Worm (Caenorhabditis elegans) whole organism, young adult: Measurements from ENCODE around the gene twk-26.
A peak's percentile ranks its signal among the peaks of the same experiment; 100 is the strongest.

Experiments used
- B0035.1 ChIP-seq: sonication (generic microtip); optimal IDR thresholded peaks from 2 replicates; lab custom pipeline; 2016; ENCODE audit warnings: missing genetic modification characterization, mild to moderate bottlenecking, missing compliant biosample characterization, missing genotype, missing genetic modification reagents
- C17E4.6 ChIP-seq: fragments of 200-800 bp; sonication (Bioruptor generic); IDR thresholded peaks from 2 replicates; pipeline ENCODE4 v1.3.6; 2022; ENCODE audit warnings: missing genetic modification reagents, missing genetic modification characterization, missing compliant biosample characterization
- F39B2.1 ChIP-seq: fragments of 200-800 bp; sonication (Bioruptor generic); IDR thresholded peaks from 2 replicates; pipeline ENCODE4 v1.3.6; 2022; ENCODE audit warnings: missing genetic modification reagents, missing genetic modification characterization, missing compliant biosample characterization
- F52B5.7 ChIP-seq: sonication (generic microtip); optimal IDR thresholded peaks from 2 replicates; lab custom pipeline; 2016; ENCODE audit warnings: mild to moderate bottlenecking, missing genetic modification characterization, missing compliant biosample characterization
- K11D2.4 ChIP-seq: fragments of 200-800 bp; sonication (Bioruptor generic); IDR thresholded peaks from 2 replicates; pipeline ENCODE4 v1.3.6; 2022; ENCODE audit warnings: missing genetic modification reagents, missing genetic modification characterization, missing compliant biosample characterization
- K12H6.12 ChIP-seq: fragments of 200-800 bp; sonication (Bioruptor generic); optimal IDR thresholded peaks from 2 replicates; lab custom pipeline; 2018; ENCODE audit warnings: mild to moderate bottlenecking, missing genetic modification characterization, missing compliant biosample characterization
- Y53F4B.3 ChIP-seq: fragments of 200-800 bp; sonication (Bioruptor generic); IDR thresholded peaks from 2 replicates; pipeline ENCODE4 v1.3.6; 2022; ENCODE audit warnings: missing genetic modification reagents, missing genetic modification characterization, missing compliant biosample characterization
- Y67H2A.10 ChIP-seq: fragments of 200-800 bp; sonication (Bioruptor generic); conservative IDR thresholded peaks from 2 replicates; pipeline ENCODE4 v1.3.6; 2022; ENCODE audit warnings: missing genetic modification reagents, missing genetic modification characterization, missing compliant biosample characterization
- ama-1 ChIP-seq, 3 experiments: fragments of 150-350 bp in 1 of 3; sonication (generic microtip) in 2 of 3; optimal IDR thresholded peaks; 2 replicates each; lab custom pipeline; 2014 to 2018; ENCODE audit warnings: missing biosample characterization in 2 of 3, missing genetic modification characterization in 2 of 3, missing genetic modification reagents in 2 of 3
- atf-7 ChIP-seq: sonication (generic microtip); optimal IDR thresholded peaks from 2 replicates; lab custom pipeline; 2017; ENCODE audit warnings: mild to moderate bottlenecking, missing genetic modification characterization, missing compliant biosample characterization
- bed-1 ChIP-seq: fragments of 200-800 bp; sonication (Bioruptor generic); IDR thresholded peaks from 2 replicates; pipeline ENCODE4 v1.3.6; 2022; ENCODE audit warnings: missing genetic modification reagents, missing genetic modification characterization, missing compliant biosample characterization
- ceh-27 ChIP-seq: fragments of 200-800 bp; sonication (Bioruptor generic); optimal IDR thresholded peaks from 2 replicates; lab custom pipeline; 2018; ENCODE audit warnings: mild to moderate bottlenecking, missing genetic modification characterization, moderate library complexity, missing compliant biosample characterization
- ekl-4 ChIP-seq: fragments of 200-800 bp; sonication (Bioruptor generic); IDR thresholded peaks from 2 replicates; pipeline ENCODE4 v1.3.6; 2022; ENCODE audit warnings: missing genetic modification reagents, missing genetic modification characterization, missing compliant biosample characterization
- him-1 ChIP-seq: sonication (generic microtip); optimal IDR thresholded peaks from 2 replicates; lab custom pipeline; 2016; ENCODE audit warnings: missing genotype, missing genetic modification reagents, missing genetic modification characterization, missing compliant biosample characterization
- hlh-12 ChIP-seq: sonication (generic microtip); optimal IDR thresholded peaks from 2 replicates; lab custom pipeline; 2016; ENCODE audit warnings: missing genetic modification characterization, missing compliant biosample characterization
- hlh-26 ChIP-seq: fragments of 200-800 bp; sonication (Bioruptor generic); conservative IDR thresholded peaks from 2 replicates; pipeline ENCODE4 v1.3.6; 2022; ENCODE audit warnings: missing genetic modification reagents, missing genetic modification characterization, missing compliant biosample characterization
- hmg-1.2 ChIP-seq: fragments of 200-800 bp; sonication (Bioruptor generic); IDR thresholded peaks from 2 replicates; pipeline ENCODE4 v1.3.6; 2022; ENCODE audit warnings: missing genetic modification reagents, missing genetic modification characterization, missing compliant biosample characterization
- hsf-1 ChIP-seq: fragments of 200-800 bp; sonication (Bioruptor generic); IDR thresholded peaks from 2 replicates; pipeline ENCODE4 v1.3.6; 2022; ENCODE audit warnings: missing genetic modification reagents, missing genetic modification characterization, missing compliant biosample characterization
- lin-26 ChIP-seq: fragments of 200-800 bp; sonication (Bioruptor generic); IDR thresholded peaks from 2 replicates; pipeline ENCODE4 v1.3.6; 2022; ENCODE audit warnings: missing genetic modification reagents, missing genetic modification characterization, missing compliant biosample characterization
- lin-54 ChIP-seq: fragments of 200-800 bp; sonication (Bioruptor generic); optimal IDR thresholded peaks from 2 replicates; lab custom pipeline; 2018; ENCODE audit warnings: mild to moderate bottlenecking, missing genetic modification characterization, missing compliant biosample characterization
- lir-1 ChIP-seq: fragments of 200-800 bp; sonication (Bioruptor generic); conservative IDR thresholded peaks from 2 replicates; pipeline ENCODE4 v1.3.6; 2022; ENCODE audit warnings: missing genetic modification reagents, missing genetic modification characterization, missing compliant biosample characterization
- lsl-1 ChIP-seq: fragments of 200-800 bp; sonication (Bioruptor generic); optimal IDR thresholded peaks from 2 replicates; lab custom pipeline; 2018; ENCODE audit warnings: mild to moderate bottlenecking, missing genetic modification characterization, moderate library complexity, missing compliant biosample characterization
- madf-6 ChIP-seq: fragments of 200-800 bp; sonication (Bioruptor generic); IDR thresholded peaks from 2 replicates; pipeline ENCODE4 v1.3.6; 2022; ENCODE audit warnings: missing genetic modification reagents, missing genetic modification characterization, missing compliant biosample characterization
- mes-4 ChIP-seq: sonication (generic microtip); optimal IDR thresholded peaks from 2 replicates; lab custom pipeline; 2016; ENCODE audit warnings: missing genotype, missing genetic modification characterization, missing compliant biosample characterization
- mxl-1 ChIP-seq: sonication (generic microtip); optimal IDR thresholded peaks from 2 replicates; lab custom pipeline; 2016; ENCODE audit warnings: missing genetic modification characterization, missing compliant biosample characterization
- nfya-2 ChIP-seq: fragments of 200-800 bp; sonication (Bioruptor generic); IDR thresholded peaks from 2 replicates; pipeline ENCODE4 v1.3.6; 2022; ENCODE audit warnings: missing genetic modification reagents, missing genetic modification characterization, missing compliant biosample characterization
- nhr-120 ChIP-seq: fragments of 200-800 bp; sonication (Bioruptor generic); IDR thresholded peaks from 2 replicates; pipeline ENCODE4 v1.3.6; 2022; ENCODE audit warnings: missing genetic modification characterization, missing compliant biosample characterization
- nhr-80 ChIP-seq: sonication (generic microtip); optimal IDR thresholded peaks from 2 replicates; lab custom pipeline; 2016; ENCODE audit warnings: missing genetic modification characterization, missing compliant biosample characterization
- nhr-90 ChIP-seq: sonication (generic microtip); optimal IDR thresholded peaks from 2 replicates; lab custom pipeline; 2016; ENCODE audit warnings: missing genotype, mild to moderate bottlenecking, missing genetic modification characterization, missing compliant biosample characterization
- pbrm-1 ChIP-seq: fragments of 200-800 bp; sonication (Bioruptor generic); IDR thresholded peaks from 2 replicates; pipeline ENCODE4 v1.3.6; 2022; ENCODE audit warnings: missing genetic modification reagents, missing genetic modification characterization, missing compliant biosample characterization
- repo-1 ChIP-seq: sonication (generic microtip); optimal IDR thresholded peaks from 2 replicates; lab custom pipeline; 2017; ENCODE audit warnings: mild to moderate bottlenecking, missing genetic modification characterization, missing compliant biosample characterization
- snpc-4 ChIP-seq, 5 experiments: fragments of 150-350 bp in 1 of 5; sonication (generic microtip) in 4 of 5; optimal IDR thresholded peaks; 2 replicates each; lab custom pipeline; 2014 to 2018; ENCODE audit warnings: missing genetic modification characterization in 5 of 5, missing biosample characterization in 3 of 5, antibody characterized with exemption in 2 of 5, mild to moderate bottlenecking in 2 of 5, missing compliant biosample characterization in 2 of 5, missing genotype in 2 of 5, moderate library complexity in 2 of 5, missing genetic modification reagents in 1 of 5
- sptf-2 ChIP-seq: fragments of 200-800 bp; sonication (Bioruptor generic); optimal IDR thresholded peaks from 2 replicates; lab custom pipeline; 2018; ENCODE audit warnings: mild to moderate bottlenecking, missing genetic modification characterization, missing compliant biosample characterization
- tbx-9 ChIP-seq: sonication (generic microtip); optimal IDR thresholded peaks from 2 replicates; lab custom pipeline; 2016; ENCODE audit warnings: borderline replicate concordance, missing genetic modification characterization, inconsistent platforms, missing compliant biosample characterization
- ztf-3 ChIP-seq: fragments of 200-800 bp; sonication (Bioruptor generic); optimal IDR thresholded peaks from 2 replicates; lab custom pipeline; 2018; ENCODE audit warnings: mild to moderate bottlenecking, missing genetic modification characterization, missing compliant biosample characterization

Gene twk-26

ce11 chrX:3035972-3036379 lies 18.6 kb downstream of the twk-26 start (continued):
- TF ChIP-seq ceh-27 (GFP tag; lab: Kevin White, UChicago) (peak; percentile 90), nhr-90 (tag; lab: Kevin White, UChicago) (peak; percentile 94), hlh-26 (GFP tag; lab: Robert Waterston, UW) (no peak), hmg-1.2 (peak; percentile 98), ama-1 (optimal IDR thresholded peaks at IDR 0.05; lab: Kevin White, UChicago) (peak; percentile 18), ama-1 (GFP tag; optimal IDR thresholded peaks at IDR 0.05; lab: Kevin White, UChicago) (peak; percentile 92 to 94), F39B2.1 (GFP tag; lab: Robert Waterston, UW) (0 out of 2 replicates have a peak, but pooled peaks have one; percentile 13), K12H6.12 (tag; lab: Kevin White, UChicago) (peak; percentile 83), tbx-9 (tag; lab: Kevin White, UChicago) (peak; percentile 87), repo-1 (tag; lab: Kevin White, UChicago) (peak; percentile 97), mxl-1 (tag; lab: Kevin White, UChicago) (peak; percentile 97), F52B5.7 (tag; lab: Kevin White, UChicago) (peak; percentile 98), nhr-120 (peak; percentile 90; the same call in 1 of the 2 replicates), lir-1 (GFP tag; lab: Robert Waterston, UW) (peak; percentile 90), nfya-2 (GFP tag; lab: Robert Waterston, UW) (0 out of 2 replicates have a peak, but pooled peaks have one; percentile 65), bed-1 (GFP tag; lab: Robert Waterston, UW) (peak; percentile 87; the same call in 1 of the 2 replicates)

ce11 chrX:3034203-3034602 lies 20.4 kb downstream of the twk-26 start, which contains the start of gene M02F4.2:
M02F4.2 (minus strand) TSS chrX:3034303.
- TF ChIP-seq Y53F4B.3 (no peak), K11D2.4 (GFP tag; lab: Robert Waterston, UW) (no peak), mes-4 (tag; lab: Kevin White, UChicago) (no peak), ceh-27 (GFP tag; lab: Kevin White, UChicago) (no peak), hlh-12 (tag; lab: Kevin White, UChicago) (no peak), lsl-1 (no peak), B0035.1 (tag; lab: Kevin White, UChicago) (no peak), ekl-4 (GFP tag; lab: Robert Waterston, UW) (no peak), lin-54 (GFP tag; lab: Kevin White, UChicago) (no peak), hsf-1 (GFP tag; lab: Robert Waterston, UW) (no peak), F39B2.1 (GFP tag; lab: Robert Waterston, UW) (no peak), atf-7 (tag; lab: Kevin White, UChicago) (no peak)

- TF ChIP-seq hmg-1.2 (no peak), snpc-4 (GFP tag; optimal IDR thresholded peaks at IDR 0.05; lab: Kevin White, UChicago) (no peak), snpc-4 (tag; optimal IDR thresholded peaks at IDR 0.05; lab: Kevin White, UChicago) (peak in 2 of 4 experiments; percentile 61 to 80), sptf-2 (no peak), ztf-3 (GFP tag; lab: Kevin White, UChicago) (no peak)
Observed at ce11 chrX:3033492-3033891, 21.1 kb downstream of the twk-26 start.

DNA sequence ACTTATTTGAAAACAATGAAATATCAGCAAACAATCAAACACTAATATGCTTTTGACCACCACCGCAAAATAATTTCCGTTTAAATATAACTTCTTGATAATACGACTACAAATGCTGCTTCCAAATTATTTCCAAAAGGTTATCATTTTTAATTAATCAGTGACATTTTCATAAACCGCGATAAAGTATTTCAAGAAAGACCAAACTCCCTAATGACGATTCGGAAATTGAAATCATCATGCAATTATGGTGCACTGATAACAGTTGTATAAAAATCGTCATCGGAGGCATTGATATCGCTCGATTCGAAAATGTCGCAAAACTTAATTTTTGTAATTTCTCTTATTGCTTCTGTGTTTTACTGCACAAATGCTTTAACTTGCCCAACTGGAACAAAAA lies 23.1 kb downstream of the twk-26 start, which contains the start of gene clec-265:
TSS of gene clec-265 (plus strand) at position 300 of the 400 bp plus-strand sequence.
- TF ChIP-seq atf-7 (tag; lab: Kevin White, UChicago) (peak; percentile 10), hlh-26 (GFP tag; lab: Robert Waterston, UW) (no peak), nhr-80 (tag; lab: Kevin White, UChicago) (peak; percentile 89)

ce11 chrX:3029030-3029429 lies 25.6 kb downstream of the twk-26 start, which contains the start of gene M02F4.1:
M02F4.1 (minus strand) TSS chrX:3029130.
- TF ChIP-seq nhr-120 (no peak), Y67H2A.10 (GFP tag; lab: Robert Waterston, UW) (no peak), pbrm-1 (GFP tag; lab: Robert Waterston, UW) (no peak), him-1 (tag; lab: Kevin White, UChicago) (no peak), C17E4.6 (GFP tag; lab: Robert Waterston, UW) (no peak), lin-26 (0 out of 2 replicates have a peak, but pooled peaks have one; percentile 25), madf-6 (GFP tag; lab: Robert Waterston, UW) (no peak; the same call in 1 of the 2 replicates)
